Fruit fly (Drosophila melanogaster): ENCODE measurements around the gene CG13308.
A peak's percentile ranks its signal among the peaks of the same experiment; 100 is the strongest.

Gene CG13308

DNA sequence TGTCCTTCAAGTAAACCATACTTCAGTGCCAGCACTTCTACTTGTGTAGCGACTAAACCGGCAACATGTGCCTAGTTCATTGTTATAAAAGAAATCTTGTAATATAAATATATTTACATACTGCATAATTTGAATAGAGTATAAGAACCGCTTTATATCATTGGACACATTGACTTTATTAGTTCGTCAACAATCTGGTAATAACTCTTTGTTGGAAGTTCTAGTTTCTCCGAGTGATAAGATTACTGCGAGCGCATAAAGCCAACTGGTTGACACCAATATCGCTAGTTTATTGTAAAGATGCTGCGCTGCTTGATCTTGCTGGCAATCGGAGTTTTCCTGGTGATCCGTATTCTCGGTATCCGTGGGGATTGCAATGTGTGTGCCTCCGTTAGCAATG is at the start of gene CG13308:
Gene CG13308, plus strand, starts transcription at position 301 of the 400 bp plus-strand sequence.
- TF ChIP-seq Hsf (GFP tag; optimal IDR thresholded peaks at IDR 0.05): no peak
- peak; percentile 56 for TF ChIP-seq Ets65A (GFP tag)

DNA sequence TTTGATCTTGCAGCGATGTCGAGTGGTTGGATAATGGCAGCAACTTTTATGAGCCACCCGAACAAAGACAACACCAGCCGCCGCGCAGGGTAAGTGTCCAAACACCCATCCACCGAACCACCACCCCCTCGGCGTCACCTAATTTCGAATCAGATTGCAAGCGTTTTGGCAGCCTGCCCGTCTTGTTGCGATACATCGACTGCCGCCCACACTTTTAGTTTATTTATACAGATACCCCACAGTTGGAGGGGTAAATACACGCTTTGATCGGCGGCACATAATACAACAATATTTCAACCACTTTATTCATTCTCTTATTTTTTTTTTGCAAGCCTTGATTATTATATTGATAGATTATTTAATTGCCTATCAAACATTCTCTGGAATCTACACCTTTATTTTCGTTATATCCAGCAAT is 45.3 kb upstream of the CG13308 start:
- TF ChIP-seq CG4404 (GFP tag; IDR thresholded peaks at IDR 0.05): no peak
- no peak for TF ChIP-seq CG6683 (GFP tag; optimal IDR thresholded peaks at IDR 0.05)
- TF ChIP-seq chinmo (GFP tag; IDR thresholded peaks at IDR 0.05; ENCODE audit: partially characterized antibody): peak; percentile 94; the same call in 3 of the 4 replicates
- TF ChIP-seq CG9876 (GFP tag; optimal IDR thresholded peaks at IDR 0.05): no peak
- TF ChIP-seq Ptx1 (GFP tag; IDR thresholded peaks at IDR 0.05): peak; percentile 68
- TF ChIP-seq pfk (GFP tag; optimal IDR thresholded peaks at IDR 0.05): no peak
- peak; percentile 49 for TF ChIP-seq bcd (GFP tag; optimal IDR thresholded peaks at IDR 0.05)
- no peak for TF ChIP-seq CG2712 (tag; optimal IDR thresholded peaks at IDR 0.05)
- TF ChIP-seq Ssrp (tag; optimal IDR thresholded peaks at IDR 0.05): peak; percentile 46
- TF ChIP-seq exex (tag; optimal IDR thresholded peaks at IDR 0.05): no peak
- 0 out of 3 replicates have a peak, but pooled peaks have one; percentile 32 for TF ChIP-seq Dbx (GFP tag; IDR thresholded peaks at IDR 0.05)
- no peak for TF ChIP-seq bbx (GFP tag; IDR thresholded peaks at IDR 0.05; ENCODE audit: partially characterized antibody)
- TF ChIP-seq CG13424 (tag; optimal IDR thresholded peaks at IDR 0.05): peak; percentile 49
- peak; percentile 66; the same call in 2 of the 3 replicates for TF ChIP-seq ci (GFP tag; IDR thresholded peaks at IDR 0.05)
- 0 out of 3 replicates have a peak, but pooled peaks have one; percentile 17 for TF ChIP-seq mld (GFP tag; IDR thresholded peaks at IDR 0.05; ENCODE audit: partially characterized antibody)
- no peak for TF ChIP-seq lbe (GFP tag; optimal IDR thresholded peaks at IDR 0.05)
- TF ChIP-seq her (GFP tag; optimal IDR thresholded peaks at IDR 0.05): no peak
- peak; percentile 74 for TF ChIP-seq slbo (GFP tag; IDR thresholded peaks at IDR 0.05)
- no peak for TF ChIP-seq trh (GFP tag; optimal IDR thresholded peaks at IDR 0.05)
- TF ChIP-seq nau (GFP tag; optimal IDR thresholded peaks at IDR 0.05): no peak
- TF ChIP-seq CTCF (GFP tag; optimal IDR thresholded peaks at IDR 0.05): no peak
- TF ChIP-seq CG18262 (tag; optimal IDR thresholded peaks at IDR 0.05): peak; percentile 1
- TF ChIP-seq CG34376 (GFP tag; optimal IDR thresholded peaks at IDR 0.05): no peak
- no peak for TF ChIP-seq Sin3A (optimal IDR thresholded peaks at IDR 0.05)
- TF ChIP-seq E2f1 (GFP tag; IDR thresholded peaks at IDR 0.05): peak; percentile 32; the same call in 1 of the 2 replicates
- TF ChIP-seq Hand (GFP tag; optimal IDR thresholded peaks at IDR 0.05): no peak
- no peak for TF ChIP-seq CG7271 (tag; optimal IDR thresholded peaks at IDR 0.05)
- peak; percentile 48 for TF ChIP-seq fd3F (GFP tag; optimal IDR thresholded peaks at IDR 0.05)
- no peak for TF ChIP-seq CG8281 (tag; optimal IDR thresholded peaks at IDR 0.05)
- no peak for TF ChIP-seq CG12236 (GFP tag; optimal IDR thresholded peaks at IDR 0.05)
- TF ChIP-seq YL-1 (GFP tag; optimal IDR thresholded peaks at IDR 0.05): no peak
- no peak for TF ChIP-seq peb (GFP tag; IDR thresholded peaks at IDR 0.05)
- peak; percentile 46; the same call in 1 of the 2 replicates for TF ChIP-seq sob (GFP tag; IDR thresholded peaks at IDR 0.05)
- TF ChIP-seq cas (GFP tag; IDR thresholded peaks at IDR 0.05): no peak
- TF ChIP-seq CG7372 (GFP tag; IDR thresholded peaks at IDR 0.05): 0 out of 2 replicates have a peak, but pooled peaks have one; percentile 23
- TF ChIP-seq D19A (tag; optimal IDR thresholded peaks at IDR 0.05): peak; percentile 3
- no peak; the same call in 2 of the 3 replicates for TF ChIP-seq ase (GFP tag; IDR thresholded peaks at IDR 0.05)
- no peak for TF ChIP-seq slou (GFP tag; optimal IDR thresholded peaks at IDR 0.05)
- no peak for TF ChIP-seq dan (GFP tag; IDR thresholded peaks at IDR 0.05)
- TF ChIP-seq odd (GFP tag; optimal IDR thresholded peaks at IDR 0.05): peak; percentile 26
- 0 out of 2 replicates have a peak, but pooled peaks have one; percentile 19 for TF ChIP-seq CG14667 (GFP tag; IDR thresholded peaks at IDR 0.05)
- TF ChIP-seq ash1 (GFP tag; optimal IDR thresholded peaks at IDR 0.05): no peak
- no peak for TF ChIP-seq Jarid2 (GFP tag; optimal IDR thresholded peaks at IDR 0.05)
- no peak for TF ChIP-seq CG17829 (tag; optimal IDR thresholded peaks at IDR 0.05)
- no peak for TF ChIP-seq CG3065 (GFP tag; optimal IDR thresholded peaks at IDR 0.05)
- peak; percentile 76 for TF ChIP-seq row (GFP tag; IDR thresholded peaks at IDR 0.05)
- no peak for TF ChIP-seq CG15073 (GFP tag; optimal IDR thresholded peaks at IDR 0.05)
- peak; percentile 11 for TF ChIP-seq grn (GFP tag; optimal IDR thresholded peaks at IDR 0.05)
